Fruit fly (Drosophila melanogaster) whole organism, prepupa: ENCODE measurements around the gene CG13855.
A peak's percentile ranks its signal among the peaks of the same experiment; 100 is the strongest.

ENCODE experiments used
- Blimp-1 ChIP-seq: fragments of 200-800 bp; sonication (Bioruptor generic); optimal IDR thresholded peaks from 3 replicates; lab custom pipeline; 2017; ENCODE audit warnings: missing biosample characterization, missing genetic modification characterization, mild to moderate bottlenecking, moderate library complexity, missing genetic modification reagents
- CG11294 ChIP-seq: fragments of 200-800 bp; sonication (Bioruptor generic); IDR thresholded peaks from 2 replicates; pipeline ENCODE4 v1.3.6; 2022; ENCODE audit warnings: missing biosample characterization, missing genetic modification characterization
- CG11762 ChIP-seq: fragments of 200-800 bp; sonication (Bioruptor generic); optimal IDR thresholded peaks from 3 replicates; lab custom pipeline; 2016; ENCODE audit warnings: missing biosample characterization, missing genetic modification characterization; ENCODE audit not compliant: insufficient read depth
- CG11902 ChIP-seq: fragments of 200-800 bp; sonication (Bioruptor generic); optimal IDR thresholded peaks from 3 replicates; lab custom pipeline; 2016; ENCODE audit warnings: missing biosample characterization, missing genetic modification characterization
- CG15336 ChIP-seq: fragments of 200-800 bp; sonication (Bioruptor generic); IDR thresholded peaks from 2 replicates; pipeline ENCODE4 v1.3.6; 2022; ENCODE audit warnings: missing biosample characterization, missing genetic modification characterization
- CG1621 ChIP-seq: fragments of 200-800 bp; sonication (Bioruptor generic); optimal IDR thresholded peaks from 3 replicates; lab custom pipeline; 2018; ENCODE audit warnings: missing biosample characterization, mild to moderate bottlenecking, missing genetic modification characterization
- CG16779 ChIP-seq: fragments of 200-800 bp; sonication (Bioruptor generic); optimal IDR thresholded peaks from 3 replicates; lab custom pipeline; 2017; ENCODE audit warnings: missing biosample characterization, mild to moderate bottlenecking, missing genetic modification characterization
- CG3032 ChIP-seq: fragments of 200-800 bp; optimal IDR thresholded peaks from 2 replicates; lab custom pipeline; 2019; ENCODE audit warnings: missing biosample characterization, mild to moderate bottlenecking, missing genetic modification characterization, moderate library complexity
- CG31627 ChIP-seq: fragments of 200-800 bp; sonication (Bioruptor generic); optimal IDR thresholded peaks from 3 replicates; lab custom pipeline; 2016; ENCODE audit warnings: missing biosample characterization, missing genetic modification characterization
- CG32006 ChIP-seq: fragments of 200-800 bp; sonication (Bioruptor generic); optimal IDR thresholded peaks from 3 replicates; lab custom pipeline; 2017; ENCODE audit warnings: missing biosample characterization, mild to moderate bottlenecking, missing genetic modification characterization
- CG34406 ChIP-seq: fragments of 200-800 bp; sonication (Bioruptor generic); optimal IDR thresholded peaks from 3 replicates; lab custom pipeline; 2016; ENCODE audit warnings: missing biosample characterization, missing genetic modification characterization
- CG3919 ChIP-seq: fragments of 200-800 bp; sonication (Bioruptor generic); optimal IDR thresholded peaks from 3 replicates; lab custom pipeline; 2016; ENCODE audit warnings: missing biosample characterization, missing genetic modification characterization
- CG4318 ChIP-seq: fragments of 200-800 bp; sonication (Bioruptor generic); optimal IDR thresholded peaks from 3 replicates; lab custom pipeline; 2017; ENCODE audit warnings: missing biosample characterization, mild to moderate bottlenecking, missing genetic modification characterization
- CG6792 ChIP-seq: fragments of 200-800 bp; sonication (Bioruptor generic); optimal IDR thresholded peaks from 3 replicates; lab custom pipeline; 2016; ENCODE audit warnings: missing biosample characterization, missing genetic modification characterization
- CG6808 ChIP-seq: fragments of 200-800 bp; sonication (Bioruptor generic); optimal IDR thresholded peaks from 3 replicates; lab custom pipeline; 2017; ENCODE audit warnings: missing biosample characterization, missing genetic modification characterization, mild to moderate bottlenecking, moderate library complexity, missing genetic modification reagents
- CG6854 ChIP-seq: fragments of 200-800 bp; sonication (Bioruptor generic); optimal IDR thresholded peaks from 2 replicates; lab custom pipeline; 2017; ENCODE audit warnings: missing biosample characterization, mild to moderate bottlenecking, missing genetic modification characterization
- CG7368 ChIP-seq: fragments of 200-800 bp; sonication (Bioruptor generic); optimal IDR thresholded peaks from 3 replicates; lab custom pipeline; 2016; ENCODE audit warnings: missing biosample characterization, missing genetic modification characterization
- CG8119 ChIP-seq: fragments of 200-800 bp; sonication (Bioruptor generic); IDR thresholded peaks from 3 replicates; pipeline ENCODE4 v1.3.6; 2022; ENCODE audit warnings: missing biosample characterization, missing genetic modification characterization
- CG8632 ChIP-seq: fragments of 200-800 bp; sonication (Bioruptor generic); optimal IDR thresholded peaks from 3 replicates; lab custom pipeline; 2016; ENCODE audit warnings: missing biosample characterization, missing genetic modification characterization
- CG9139 ChIP-seq: fragments of 200-800 bp; sonication (Bioruptor generic); optimal IDR thresholded peaks from 3 replicates; lab custom pipeline; 2017; ENCODE audit warnings: missing biosample characterization, mild to moderate bottlenecking, missing genetic modification characterization
- Eip78C ChIP-seq: fragments of 200-800 bp; sonication (Bioruptor generic); peaks from one replicate; lab custom pipeline; 2016; ENCODE audit warnings: missing biosample characterization, missing genetic modification characterization
- Ets96B ChIP-seq: fragments of 200-800 bp; optimal IDR thresholded peaks from 2 replicates; lab custom pipeline; 2019; ENCODE audit warnings: missing biosample characterization, mild to moderate bottlenecking, missing genetic modification characterization, moderate library complexity
- Gug ChIP-seq: fragments of 200-800 bp; sonication (Bioruptor generic); IDR thresholded peaks from 2 replicates; pipeline ENCODE4 v1.3.6; 2022; ENCODE audit warnings: missing biosample characterization, missing genetic modification characterization
- Hr38 ChIP-seq: sonication (Bioruptor generic); optimal IDR thresholded peaks from 2 replicates; lab custom pipeline; 2016; ENCODE audit warnings: missing biosample characterization, missing genetic modification characterization
- Hr39 ChIP-seq: fragments of 200-800 bp; sonication (Bioruptor generic); optimal IDR thresholded peaks from 2 replicates; lab custom pipeline; 2016; ENCODE audit warnings: missing biosample characterization, missing genetic modification characterization
- Hr4 ChIP-seq: fragments of 200-800 bp; sonication (Bioruptor generic); optimal IDR thresholded peaks from 3 replicates; lab custom pipeline; 2016; ENCODE audit warnings: missing biosample characterization, missing genetic modification characterization
- Lpt ChIP-seq: fragments of 200-800 bp; sonication (Bioruptor generic); optimal IDR thresholded peaks from 3 replicates; lab custom pipeline; 2016; ENCODE audit warnings: missing biosample characterization, missing genetic modification characterization
- Met ChIP-seq: fragments of 200-800 bp; sonication (Bioruptor generic); optimal IDR thresholded peaks from 3 replicates; lab custom pipeline; 2016; ENCODE audit warnings: missing biosample characterization, missing genetic modification characterization
- OdsH ChIP-seq: fragments of 200-800 bp; sonication (Bioruptor generic); optimal IDR thresholded peaks from 3 replicates; lab custom pipeline; 2016; ENCODE audit warnings: missing biosample characterization, missing genetic modification characterization
- Smox ChIP-seq: fragments of 200-800 bp; sonication (Bioruptor generic); optimal IDR thresholded peaks from 3 replicates; lab custom pipeline; 2016; ENCODE audit warnings: missing biosample characterization, missing genetic modification characterization
- Sox15 ChIP-seq: fragments of 200-800 bp; sonication (Bioruptor generic); optimal IDR thresholded peaks from 3 replicates; lab custom pipeline; 2016; ENCODE audit warnings: missing biosample characterization, missing genetic modification characterization
- cyc ChIP-seq: fragments of 200-800 bp; sonication (Bioruptor generic); optimal IDR thresholded peaks from 3 replicates; lab custom pipeline; 2016; ENCODE audit warnings: missing biosample characterization, missing genetic modification characterization
- dac ChIP-seq: fragments of 200-800 bp; sonication (Bioruptor generic); optimal IDR thresholded peaks from 2 replicates; lab custom pipeline; 2017; ENCODE audit warnings: missing biosample characterization, mild to moderate bottlenecking, missing genetic modification characterization
- dsx ChIP-seq: fragments of 200-800 bp; optimal IDR thresholded peaks from 3 replicates; lab custom pipeline; 2019; ENCODE audit warnings: missing biosample characterization, mild to moderate bottlenecking, missing genetic modification characterization, moderate library complexity; ENCODE audit not compliant: poor library complexity, severe bottlenecking
- esn ChIP-seq: fragments of 200-800 bp; sonication (Bioruptor generic); optimal IDR thresholded peaks from 2 replicates; lab custom pipeline; 2016; ENCODE audit warnings: missing biosample characterization, mild to moderate bottlenecking, missing genetic modification characterization, moderate library complexity
- fd59A ChIP-seq: fragments of 200-800 bp; sonication (Bioruptor generic); optimal IDR thresholded peaks from 2 replicates; lab custom pipeline; 2017; ENCODE audit warnings: missing biosample characterization, mild to moderate bottlenecking, missing genetic modification characterization, missing genetic modification reagents
- fd85E ChIP-seq: fragments of 200-800 bp; sonication (Bioruptor generic); optimal IDR thresholded peaks from 3 replicates; lab custom pipeline; 2016; ENCODE audit warnings: missing biosample characterization, missing genetic modification characterization
- net ChIP-seq: fragments of 200-800 bp; sonication (Bioruptor generic); optimal IDR thresholded peaks from 3 replicates; lab custom pipeline; 2016; ENCODE audit warnings: missing biosample characterization, missing genetic modification characterization
- salr ChIP-seq, 2 experiments: fragments of 200-800 bp; sonication (Bioruptor generic); optimal IDR thresholded peaks; 3 replicates each; lab custom pipeline; 2016 to 2018; ENCODE audit warnings: missing biosample characterization in 2 of 2, missing genetic modification characterization in 2 of 2, mild to moderate bottlenecking in 1 of 2
- spab ChIP-seq: fragments of 200-800 bp; sonication (Bioruptor generic); optimal IDR thresholded peaks from 2 replicates; lab custom pipeline; 2017; ENCODE audit warnings: missing biosample characterization, mild to moderate bottlenecking, missing genetic modification characterization, missing genetic modification reagents
- ss ChIP-seq, 2 experiments: fragments of 200-800 bp; sonication (Bioruptor generic); optimal IDR thresholded peaks; 2 replicates in 1 of 2; 3 replicates in 1 of 2; lab custom pipeline; 2017 to 2018; ENCODE audit warnings: mild to moderate bottlenecking in 2 of 2, missing biosample characterization in 2 of 2, missing genetic modification characterization in 2 of 2, moderate library complexity in 1 of 2
- svp ChIP-seq: fragments of 200-800 bp; sonication (Bioruptor generic); peaks from one replicate; lab custom pipeline; 2016; ENCODE audit warnings: missing biosample characterization, missing genetic modification characterization
- topi ChIP-seq: fragments of 200-800 bp; sonication (Bioruptor generic); optimal IDR thresholded peaks from 3 replicates; lab custom pipeline; 2016; ENCODE audit warnings: missing biosample characterization, missing genetic modification characterization
- vri ChIP-seq: fragments of 200-800 bp; sonication (Bioruptor generic); optimal IDR thresholded peaks from 3 replicates; lab custom pipeline; 2016; ENCODE audit warnings: missing biosample characterization, mild to moderate bottlenecking, missing genetic modification characterization

Gene CG13855

dm6 chr3R:22400246-22400645, 5.5 kb upstream of the CG13855 start (continued):
- TF ChIP-seq esn (GFP tag; lab: Kevin White, UChicago), result no peak
- no peak for TF ChIP-seq svp (GFP tag; lab: Kevin White, UChicago)
- no peak for TF ChIP-seq CG34406 (GFP tag; lab: Kevin White, UChicago)
- TF ChIP-seq CG11294 (GFP tag; lab: Robert Waterston, UW), result no peak
- no peak for TF ChIP-seq CG6808
- no peak for TF ChIP-seq CG3919 (GFP tag; lab: Kevin White, UChicago)
- peak; percentile 76 for TF ChIP-seq CG15336 (GFP tag; lab: Robert Waterston, UW)
- no peak for TF ChIP-seq Eip78C (GFP tag; lab: Kevin White, UChicago)
- no peak for TF ChIP-seq fd85E (GFP tag; lab: Kevin White, UChicago)
- TF ChIP-seq CG8119 (GFP tag; lab: Robert Waterston, UW), result peak; percentile 64
- TF ChIP-seq topi (GFP tag; lab: Kevin White, UChicago), result no peak
- peak in 1 of 2 experiments; percentile 35 for TF ChIP-seq salr (GFP tag; optimal IDR thresholded peaks at IDR 0.05; lab: Kevin White, UChicago)
- TF ChIP-seq Blimp-1 (GFP tag; lab: Kevin White, UChicago), result no peak
- TF ChIP-seq CG16779, result no peak
- TF ChIP-seq ss (GFP tag; optimal IDR thresholded peaks at IDR 0.05; lab: Kevin White, UChicago), result no peak
- TF ChIP-seq fd59A, result no peak
- no peak for TF ChIP-seq Met (GFP tag; lab: Kevin White, UChicago)
- no peak for TF ChIP-seq CG1621 (tag; lab: Kevin White, UChicago)
- peak; percentile 7 for TF ChIP-seq CG11762
- no peak for TF ChIP-seq Hr39 (GFP tag; lab: Kevin White, UChicago)
- TF ChIP-seq OdsH (GFP tag; lab: Kevin White, UChicago), result no peak
- TF ChIP-seq CG3032 (tag; lab: Kevin White, UChicago), result peak; percentile 50
- TF ChIP-seq Ets96B (tag; lab: Kevin White, UChicago), result peak; percentile 38
- TF ChIP-seq vri (GFP tag; lab: Kevin White, UChicago), result no peak

- TF ChIP-seq CG1621 (tag; lab: Kevin White, UChicago), result no peak
- TF ChIP-seq CG16779, result no peak
- TF ChIP-seq, all 60 proteins: peak for 0
These were observed 3.4 kb upstream of the CG13855 start, which contains the start of gene CG13856 for dm6 chr3R:22402355-22402754. Gene CG13856 (plus strand): TSS chr3R:22402655.

dm6 chr3R:22410537-22411360, 5.0 kb downstream of the CG13855 start, which contains the start of the genes CG13850 and lqfR:
Gene CG13850 (minus strand): TSS chr3R:22410915.
Gene lqfR (plus strand): TSS chr3R:22411301.
- peak; percentile 80 for TF ChIP-seq topi (GFP tag; lab: Kevin White, UChicago)
- peak; percentile 55 for TF ChIP-seq net (GFP tag; lab: Kevin White, UChicago)
- no peak for TF ChIP-seq CG32006 (GFP tag; lab: Kevin White, UChicago)
- TF ChIP-seq cyc (GFP tag; lab: Kevin White, UChicago), result peak; percentile 82
- TF ChIP-seq CG16779, result no peak
- TF ChIP-seq CG6792 (GFP tag; lab: Kevin White, UChicago), result peak; percentile 65
- TF ChIP-seq Met (GFP tag; lab: Kevin White, UChicago), result peak; percentile 77
- TF ChIP-seq dsx (GFP tag; lab: Kevin White, UChicago), result no peak
- no peak for TF ChIP-seq Hr38
- TF ChIP-seq spab (GFP tag; lab: Kevin White, UChicago), result no peak
- TF ChIP-seq Lpt (GFP tag; lab: Kevin White, UChicago), result peak; percentile 39
- 0 out of 2 replicates have a peak, but pooled peaks have one; percentile 31 for TF ChIP-seq Gug (GFP tag; lab: Robert Waterston, UW)
- no peak for TF ChIP-seq CG4318 (GFP tag; lab: Kevin White, UChicago)
- TF ChIP-seq svp (GFP tag; lab: Kevin White, UChicago), result peak; percentile 88
- TF ChIP-seq CG11902, result peak; percentile 72
- TF ChIP-seq CG3032 (tag; lab: Kevin White, UChicago), result peak; percentile 73
- no peak for TF ChIP-seq CG6808
- peak; percentile 83 for TF ChIP-seq CG31627 (GFP tag; lab: Kevin White, UChicago)
- peak; percentile 72 for TF ChIP-seq Smox
- TF ChIP-seq CG11294 (GFP tag; lab: Robert Waterston, UW), result peak; percentile 18; the same call in 1 of the 2 replicates
- no peak for TF ChIP-seq Hr4 (GFP tag; lab: Kevin White, UChicago)
- TF ChIP-seq CG8119 (GFP tag; lab: Robert Waterston, UW), result no peak
- TF ChIP-seq CG7368, result no peak
- TF ChIP-seq Sox15 (GFP tag; lab: Kevin White, UChicago), result peak; percentile 70
- TF ChIP-seq dac, result no peak
- TF ChIP-seq fd59A, result peak; percentile 62
- no peak for TF ChIP-seq CG6854 (GFP tag; lab: Kevin White, UChicago)
- TF ChIP-seq CG9139 (GFP tag; lab: Kevin White, UChicago), result peak; percentile 46
- no peak for TF ChIP-seq CG15336 (GFP tag; lab: Robert Waterston, UW)
- TF ChIP-seq CG11762, result peak; percentile 62
- peak; percentile 71 for TF ChIP-seq CG8632 (GFP tag; lab: Kevin White, UChicago)
- peak; percentile 38 for TF ChIP-seq fd85E (GFP tag; lab: Kevin White, UChicago)
